Fruit fly (Drosophila melanogaster): ENCODE data around the gene CG14397.

The CG14397 gene

dm6 chr2L:21102399-21103108, 11.5 kb downstream of the CG14397 start, which contains the start of gene CG9257 (continued):
- TF ChIP-seq luna (GFP tag; optimal IDR thresholded peaks at IDR 0.05) (no peak), unc-4 (GFP tag; IDR thresholded peaks at IDR 0.05; ENCODE audit: partially characterized antibody) (0 out of 2 replicates have a peak, but pooled peaks have one; percentile 19), Max (GFP tag; optimal IDR thresholded peaks at IDR 0.05) (peak; percentile 94), pfk (GFP tag; optimal IDR thresholded peaks at IDR 0.05) (no peak), CG43689 (GFP tag; IDR thresholded peaks at IDR 0.05) (no peak), CG11456 (GFP tag; IDR thresholded peaks at IDR 0.05) (no peak), pum (GFP tag; optimal IDR thresholded peaks at IDR 0.05) (no peak), CG8388 (GFP tag; optimal IDR thresholded peaks at IDR 0.05) (peak; percentile 44), CG33213 (GFP tag; optimal IDR thresholded peaks at IDR 0.05) (peak; percentile 38), CG9932 (GFP tag; IDR thresholded peaks at IDR 0.05) (0 out of 2 replicates have a peak, but pooled peaks have one; percentile 38), CG11093 (GFP tag; IDR thresholded peaks at IDR 0.05) (no peak), Dp (GFP tag; optimal IDR thresholded peaks at IDR 0.05) (peak; percentile 66), fd96Cb (tag; optimal IDR thresholded peaks at IDR 0.05) (no peak), CG3995 (GFP tag; optimal IDR thresholded peaks at IDR 0.05) (peak; percentile 73), nerfin-2 (GFP tag; IDR thresholded peaks at IDR 0.05; ENCODE audit: partially characterized antibody) (no peak), CG12155 (GFP tag; optimal IDR thresholded peaks at IDR 0.05) (peak; percentile 7), Dref (GFP tag; IDR thresholded peaks at IDR 0.05) (no peak), B-H2 (GFP tag; optimal IDR thresholded peaks at IDR 0.05) (peak; percentile 0)

dm6 chr2L:21104326-21104725, 13.3 kb downstream of the CG14397 start, which contains the start of the genes CG46307 and Nhe2:
TSS of gene CG46307 (plus strand) at chr2L:21104568.
TSS of gene Nhe2 (plus strand) at chr2L:21104568.
- TF ChIP-seq CG8281 (tag; optimal IDR thresholded peaks at IDR 0.05) = no peak
- no peak for TF ChIP-seq CG1233 (GFP tag; optimal IDR thresholded peaks at IDR 0.05)
- no peak for TF ChIP-seq CG10543 (GFP tag; optimal IDR thresholded peaks at IDR 0.05)
- no peak for TF ChIP-seq z (GFP tag; IDR thresholded peaks at IDR 0.05)
- no peak for TF ChIP-seq CG14965 (GFP tag; optimal IDR thresholded peaks at IDR 0.05; ENCODE audit: borderline replicate concordance)
- TF ChIP-seq Hr51 (GFP tag; optimal IDR thresholded peaks at IDR 0.05) = no peak
- no peak for TF ChIP-seq CG16863 (GFP tag; optimal IDR thresholded peaks at IDR 0.05)
- TF ChIP-seq Sry-δ (GFP tag; optimal IDR thresholded peaks at IDR 0.05) = peak; percentile 38
- no peak for TF ChIP-seq MESR4 (GFP tag; optimal IDR thresholded peaks at IDR 0.05)
- no peak for TF ChIP-seq CG1832 (GFP tag; optimal IDR thresholded peaks at IDR 0.05)
- TF ChIP-seq usp (GFP tag; optimal IDR thresholded peaks at IDR 0.05) = no peak
- no peak for TF ChIP-seq gro (GFP tag; optimal IDR thresholded peaks at IDR 0.05)
- no peak for TF ChIP-seq CG13624 (GFP tag; optimal IDR thresholded peaks at IDR 0.05)
- TF ChIP-seq Camta (GFP tag; optimal IDR thresholded peaks at IDR 0.05) = no peak
- TF ChIP-seq Elba2 (GFP tag; optimal IDR thresholded peaks at IDR 0.05) = no peak
- TF ChIP-seq CG7928 (GFP tag; optimal IDR thresholded peaks at IDR 0.05) = peak; percentile 83
- no peak for TF ChIP-seq CG18011 (GFP tag; optimal IDR thresholded peaks at IDR 0.05)
- TF ChIP-seq wor (GFP tag; IDR thresholded peaks at IDR 0.05) = no peak
- TF ChIP-seq Oli (tag; optimal IDR thresholded peaks at IDR 0.05) = no peak
- TF ChIP-seq odd (GFP tag; optimal IDR thresholded peaks at IDR 0.05) = no peak
- no peak for TF ChIP-seq ap (GFP tag; IDR thresholded peaks at IDR 0.05)
- TF ChIP-seq seq (GFP tag; IDR thresholded peaks at IDR 0.05) = no peak
- no peak for TF ChIP-seq h (optimal IDR thresholded peaks at IDR 0.05)
- TF ChIP-seq peb (GFP tag; IDR thresholded peaks at IDR 0.05) = no peak
- no peak for TF ChIP-seq CG5245 (GFP tag; optimal IDR thresholded peaks at IDR 0.05)
- TF ChIP-seq dmrt11E (tag; optimal IDR thresholded peaks at IDR 0.05) = no peak
- no peak for TF ChIP-seq CrebB (tag; optimal IDR thresholded peaks at IDR 0.05)
- TF ChIP-seq btn (GFP tag; optimal IDR thresholded peaks at IDR 0.05) = no peak
- TF ChIP-seq CG11504 (tag; optimal IDR thresholded peaks at IDR 0.05) = no peak
- no peak; the same call in 2 of the 3 replicates for TF ChIP-seq tgo (GFP tag; IDR thresholded peaks at IDR 0.05)
- TF ChIP-seq CG10267 (tag; optimal IDR thresholded peaks at IDR 0.05) = peak; percentile 30
- TF ChIP-seq HmgD (GFP tag; optimal IDR thresholded peaks at IDR 0.05) = no peak
- no peak for TF ChIP-seq gce (GFP tag; IDR thresholded peaks at IDR 0.05)

Data from whole organism, embryonic.